Worm (Caenorhabditis elegans): Measurements from ENCODE around the gene F44E7.7.
A peak's percentile ranks its signal among the peaks of the same experiment; 100 is the strongest.

The F44E7.7 gene

DNA sequence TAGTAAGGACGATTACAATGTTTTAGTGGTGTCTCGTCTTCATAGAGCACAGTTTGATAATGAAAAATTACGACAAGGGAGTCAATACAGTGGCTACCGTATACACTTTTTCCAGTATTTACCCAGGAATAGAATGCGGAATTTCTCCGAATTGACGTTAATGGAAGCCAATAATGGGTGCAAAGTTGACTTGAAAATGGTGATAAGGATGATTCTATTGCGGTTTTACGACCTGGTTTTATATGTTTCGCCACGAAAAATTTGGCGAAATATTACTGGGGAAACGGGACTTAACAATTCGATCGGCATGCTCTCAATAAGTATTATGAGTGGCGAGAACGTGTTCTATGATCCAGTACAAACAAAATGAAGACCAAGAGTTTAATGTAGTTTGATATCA is 34.6 kb upstream of the F44E7.7 start:
- TF ChIP-seq lim-6 (tag; optimal IDR thresholded peaks at IDR 0.05) = no peak

DNA sequence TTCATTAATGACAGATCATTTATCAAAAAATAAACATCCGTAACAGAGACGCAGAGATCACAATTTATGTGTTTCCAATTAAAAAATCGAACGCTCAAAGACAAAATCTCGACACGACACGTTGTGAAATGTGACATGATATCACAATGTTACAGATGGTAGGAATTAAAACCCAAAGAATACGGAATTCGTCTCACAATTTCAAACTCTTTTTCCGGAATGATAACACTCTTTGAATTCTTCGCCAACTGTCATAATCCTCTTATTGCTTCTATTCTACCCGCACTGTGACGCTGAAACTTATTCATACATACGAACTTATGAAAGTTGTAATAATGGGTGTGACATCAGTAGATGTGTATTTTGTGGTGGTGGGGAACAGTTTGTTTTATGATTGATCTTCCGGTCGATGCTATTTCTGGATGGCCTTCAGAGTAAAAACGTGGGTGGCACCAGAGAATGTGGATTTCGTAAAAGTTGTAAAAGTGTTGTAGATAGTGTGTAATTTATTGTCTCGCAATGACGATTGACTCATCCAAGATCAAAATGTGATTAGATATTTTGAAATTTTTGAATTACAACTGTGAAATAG is 31.3 kb upstream of the F44E7.7 start:
- TF ChIP-seq unc-3 (GFP tag; conservative IDR thresholded peaks at IDR 0.05) = no peak
- TF ChIP-seq unc-3 (tag; optimal IDR thresholded peaks at IDR 0.05) = no peak
- no peak for TF ChIP-seq ceh-22 (tag; optimal IDR thresholded peaks at IDR 0.05)
- no peak for TF ChIP-seq tbx-2 (tag; optimal IDR thresholded peaks at IDR 0.05)
- no peak for TF ChIP-seq ztf-16 (tag; optimal IDR thresholded peaks at IDR 0.05)
- TF ChIP-seq ahr-1 (tag; optimal IDR thresholded peaks at IDR 0.05) = no peak

DNA sequence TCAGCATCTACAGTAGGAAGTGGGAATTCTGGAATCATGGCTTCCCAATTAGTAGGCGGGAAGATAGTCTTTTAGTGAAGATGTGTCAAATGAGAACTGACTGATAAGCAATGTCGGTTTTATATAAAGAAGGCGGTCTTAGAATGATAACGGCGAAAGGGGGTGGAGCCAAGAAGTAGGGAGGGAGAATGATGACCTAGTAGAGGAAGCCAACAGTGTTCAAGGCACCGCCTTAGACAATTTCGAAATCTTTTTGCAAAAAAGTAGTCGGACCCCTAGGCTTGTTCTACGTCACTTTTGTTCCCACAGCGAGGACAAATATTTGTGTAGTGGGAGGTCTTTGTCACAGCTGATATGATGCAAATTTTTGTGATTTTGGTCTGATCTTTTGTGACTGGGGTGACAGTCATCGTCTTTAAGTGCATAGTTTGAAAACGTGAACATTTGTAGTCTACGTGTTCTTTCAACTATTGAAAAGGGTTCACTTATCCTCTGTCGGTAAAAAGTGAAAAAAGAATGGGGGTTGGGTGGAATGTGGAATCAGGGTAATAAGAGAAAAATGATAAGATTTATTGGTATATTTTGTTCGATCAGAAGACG is 27.9 kb upstream of the F44E7.7 start, which contains the start of gene ZC250.4:
TSS of gene ZC250.4 (minus strand) at position 78 of the 600 bp plus-strand sequence.
- TF ChIP-seq madf-2 (tag; optimal IDR thresholded peaks at IDR 0.05) (no peak), elt-2 (tag; optimal IDR thresholded peaks at IDR 0.05) (peak; percentile 31)

DNA sequence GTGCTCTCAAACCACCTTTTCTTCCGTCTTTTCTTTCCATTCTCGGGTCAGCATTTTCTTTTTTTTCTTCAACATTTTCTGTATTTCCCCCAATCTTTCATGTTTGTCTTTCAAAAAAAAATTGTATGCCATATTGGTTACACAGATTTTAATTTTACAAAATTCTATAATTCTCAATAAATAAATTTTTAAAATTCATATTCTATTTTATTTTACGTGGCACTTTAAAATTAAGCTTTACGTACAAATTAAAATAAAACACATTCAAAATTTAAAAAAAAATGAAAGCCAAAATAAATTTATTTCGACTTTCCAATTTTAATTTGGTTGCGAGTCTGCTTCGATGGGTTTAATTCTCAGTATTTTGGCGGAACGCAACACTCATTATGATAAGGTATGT is 20.2 kb upstream of the F44E7.7 start, which contains the start of gene ZC250.5:
TSS of gene ZC250.5 (plus strand) at position 301 of the 400 bp plus-strand sequence.
- TF ChIP-seq fkh-10 (GFP tag; optimal IDR thresholded peaks at IDR 0.05) (no peak), ceh-9 (tag; optimal IDR thresholded peaks at IDR 0.05) (no peak), sox-2 (GFP tag; IDR thresholded peaks at IDR 0.05) (no peak), unc-55 (GFP tag; optimal IDR thresholded peaks at IDR 0.05) (no peak), ref-2 (tag; optimal IDR thresholded peaks at IDR 0.05) (no peak), C08G9.2 (tag; optimal IDR thresholded peaks at IDR 0.05) (no peak), ceh-45 (GFP tag; IDR thresholded peaks at IDR 0.05) (no peak), ceh-6 (GFP tag; optimal IDR thresholded peaks at IDR 0.05) (no peak), ceh-2 (tag; optimal IDR thresholded peaks at IDR 0.05) (no peak)

DNA sequence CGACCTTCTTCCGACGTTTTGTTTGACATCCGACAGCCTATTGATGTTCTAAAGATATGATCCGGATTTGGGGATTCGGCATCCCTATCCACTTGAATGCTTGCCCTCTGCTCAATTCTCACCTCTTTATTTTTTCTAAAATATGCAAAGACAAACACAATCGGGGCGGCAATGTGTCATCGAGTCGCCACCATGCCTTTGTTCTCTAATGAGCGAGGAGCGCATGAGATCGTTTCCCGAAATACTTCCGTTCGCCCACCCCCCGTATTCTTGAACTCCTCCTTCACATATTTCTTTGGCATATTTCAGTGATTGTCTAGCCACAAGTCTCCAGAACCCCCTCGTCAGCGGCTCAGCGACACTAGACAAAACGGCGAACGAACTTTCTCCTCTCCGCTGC is 14.1 kb upstream of the F44E7.7 start, which contains the start of gene cyn-17:
TSS of gene cyn-17 (plus strand) at position 301 of the 400 bp plus-strand sequence.
- TF ChIP-seq fkh-10 (GFP tag; optimal IDR thresholded peaks at IDR 0.05) (no peak), elt-4 (tag; optimal IDR thresholded peaks at IDR 0.05) (peak; percentile 34)

DNA sequence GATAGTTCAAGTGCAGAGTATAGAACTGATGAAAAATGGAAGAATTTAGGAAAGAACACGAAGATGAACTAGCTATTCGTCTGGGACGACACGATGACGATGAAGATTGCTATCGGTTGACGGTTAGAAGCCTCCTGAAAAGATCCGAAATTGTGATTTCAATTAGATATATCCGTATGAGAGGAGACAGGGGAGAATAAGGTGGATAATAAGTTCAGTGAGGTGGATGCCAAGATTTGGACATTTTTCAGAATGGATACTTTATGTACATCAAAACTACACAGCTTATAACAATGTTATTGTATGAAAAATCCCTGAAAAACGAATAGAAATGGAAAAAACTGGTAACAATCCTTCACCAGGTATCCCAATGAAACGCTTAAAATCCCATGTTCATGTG is 12.9 kb upstream of the F44E7.7 start, which contains the start of gene nstp-3:
TSS of gene nstp-3 (minus strand) at position 101 of the 400 bp plus-strand sequence.
- no peak for TF ChIP-seq lin-11 (tag; optimal IDR thresholded peaks at IDR 0.05)

DNA sequence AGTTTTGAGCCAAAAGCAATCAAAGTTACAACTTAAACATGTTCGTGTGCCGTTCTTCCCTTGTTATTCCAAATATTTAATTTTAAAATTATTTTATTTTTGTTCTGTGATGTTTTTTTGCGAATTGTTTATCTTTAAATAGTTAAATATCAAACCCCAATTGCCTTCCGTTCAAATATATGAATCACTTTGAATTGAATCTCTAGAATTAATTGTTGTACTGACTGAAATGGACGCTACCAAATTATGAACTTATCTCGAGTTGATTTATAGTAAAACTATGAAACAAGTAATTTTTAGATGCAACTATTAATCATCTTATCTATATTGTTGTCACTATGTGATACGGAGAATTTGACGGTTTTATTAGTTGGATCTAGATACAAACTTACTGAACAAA is 6.8 kb upstream of the F44E7.7 start, which contains the start of gene ZC250.2:
TSS of gene ZC250.2 (plus strand) at position 301 of the 400 bp plus-strand sequence.
- TF ChIP-seq ahr-1 (tag; optimal IDR thresholded peaks at IDR 0.05) = no peak
- no peak for TF ChIP-seq gmeb-2 (tag; optimal IDR thresholded peaks at IDR 0.05)
- TF ChIP-seq ceh-19 (GFP tag; optimal IDR thresholded peaks at IDR 0.05) = no peak
- no peak for TF ChIP-seq K09A11.1 (tag; optimal IDR thresholded peaks at IDR 0.05; ENCODE audit: insufficient read depth)
- no peak for TF ChIP-seq K02D7.2 (tag; optimal IDR thresholded peaks at IDR 0.05)
- no peak for TF ChIP-seq ceh-31 (tag; optimal IDR thresholded peaks at IDR 0.05)

DNA sequence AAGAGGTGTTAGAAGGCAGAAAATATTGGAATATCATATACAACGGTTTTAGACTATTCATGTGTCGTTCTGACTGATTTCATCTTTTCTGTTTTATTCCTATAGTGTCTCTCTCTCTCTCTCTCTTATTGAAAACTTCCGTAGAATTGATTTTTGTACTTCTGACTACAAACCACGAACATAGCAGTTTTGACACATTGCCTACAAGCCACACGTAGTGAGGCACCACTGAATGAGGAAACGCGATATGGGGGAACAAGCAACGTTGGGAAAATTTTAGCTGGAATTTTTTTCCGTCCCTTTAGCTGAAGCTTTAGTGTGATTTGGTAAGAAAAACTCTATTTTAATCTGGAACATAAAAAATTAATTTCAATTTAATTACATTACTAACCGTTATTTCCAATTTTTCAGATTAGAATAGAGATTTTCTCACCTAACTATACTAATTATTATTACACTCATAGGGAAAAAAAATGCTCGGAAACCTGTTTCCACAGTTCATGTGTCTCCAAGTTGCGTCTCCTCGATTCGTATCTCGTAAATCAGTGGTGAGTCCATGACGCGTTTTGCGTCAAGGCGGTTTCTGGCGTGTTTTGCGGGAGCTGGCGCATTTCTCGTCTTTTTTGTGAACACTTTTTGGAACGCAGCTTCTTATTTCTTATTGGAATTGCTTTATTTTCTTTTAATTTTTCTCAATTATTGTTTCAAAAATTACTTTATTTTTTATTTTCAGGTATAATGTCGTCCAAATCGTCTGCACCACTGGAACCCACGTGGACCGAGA is 5.4 kb upstream of the F44E7.7 start, which contains the start of the genes nhr-142 and F44E7.9:
TSS of gene nhr-142 (minus strand) at position 57 of the 784 bp plus-strand sequence.
TSS of gene F44E7.9 (plus strand) at position 734 of the 784 bp plus-strand sequence.
- TF ChIP-seq hlh-15 (tag; optimal IDR thresholded peaks at IDR 0.05) (peak; percentile 49), dve-1 (tag; optimal IDR thresholded peaks at IDR 0.05) (peak; percentile 9), hlh-30 (tag; optimal IDR thresholded peaks at IDR 0.05; ENCODE audit: insufficient read depth) (no peak), ceh-22 (tag; optimal IDR thresholded peaks at IDR 0.05) (no peak), sox-4 (tag; optimal IDR thresholded peaks at IDR 0.05) (peak; percentile 36), T23F11.4 (GFP tag; optimal IDR thresholded peaks at IDR 0.05) (peak; percentile 26), rnt-1 (tag; optimal IDR thresholded peaks at IDR 0.05) (peak; percentile 64), ref-2 (tag; optimal IDR thresholded peaks at IDR 0.05) (peak; percentile 70), npax-4 (tag; optimal IDR thresholded peaks at IDR 0.05) (peak; percentile 12), lim-6 (tag; optimal IDR thresholded peaks at IDR 0.05) (peak; percentile 50), ceh-31 (tag; optimal IDR thresholded peaks at IDR 0.05) (peak; percentile 93), ama-1 (optimal IDR thresholded peaks at IDR 0.05) (no peak), elt-4 (tag; optimal IDR thresholded peaks at IDR 0.05) (no peak), unc-86 (tag; optimal IDR thresholded peaks at IDR 0.05) (peak; percentile 37), ceh-19 (GFP tag; optimal IDR thresholded peaks at IDR 0.05) (peak; percentile 29), pha-4 (tag; optimal IDR thresholded peaks at IDR 0.05) (no peak), ceh-30 (tag; optimal IDR thresholded peaks at IDR 0.05) (peak; percentile 0)

Data from whole organism, late embryonic.